Fruit fly (Drosophila melanogaster): ENCODE results near the gene CG42588.
A peak's percentile ranks its signal among the peaks of the same experiment; 100 is the strongest.

CG42588 gene

DNA sequence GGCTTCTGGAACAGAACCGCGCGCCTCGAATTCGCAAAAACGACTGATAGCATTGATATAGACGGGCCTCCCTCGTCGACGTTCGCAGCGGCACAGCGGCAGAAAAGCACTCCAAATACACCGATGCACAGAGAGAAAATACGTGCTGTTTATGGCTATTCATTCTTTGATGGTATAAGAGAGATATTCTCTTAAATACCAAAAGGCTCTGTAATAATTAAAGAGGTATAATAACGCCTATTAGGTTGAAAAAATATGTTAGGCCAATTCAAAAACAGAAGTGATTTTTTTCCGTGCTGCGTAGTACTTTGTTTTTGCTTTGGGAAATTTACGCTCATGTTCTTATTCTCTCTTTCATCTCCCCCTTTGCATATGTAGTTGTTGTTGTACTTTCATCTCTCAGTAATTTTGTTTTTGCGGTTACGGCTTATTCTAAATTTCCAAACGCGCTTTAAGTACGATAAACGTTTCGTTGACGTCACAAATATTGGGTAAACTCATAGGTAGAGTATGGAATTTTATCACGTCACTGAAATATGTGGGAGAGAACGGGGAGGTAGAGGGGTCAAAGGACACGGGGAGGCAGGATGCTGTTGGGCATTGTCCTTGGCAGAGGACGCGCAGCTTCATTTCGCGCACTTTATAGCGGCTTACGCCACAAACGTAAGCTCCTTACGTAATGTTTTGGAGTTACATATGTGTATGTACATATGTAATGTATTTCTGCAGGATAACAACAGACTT lies 29.2 kb downstream of the CG42588 start, which contains the start of gene nebu (continued):
- TF ChIP-seq knrl (GFP tag; IDR thresholded peaks at IDR 0.05; ENCODE audit: partially characterized antibody) (no peak), CG10431 (GFP tag; optimal IDR thresholded peaks at IDR 0.05) (peak; percentile 25), Fer3 (tag; optimal IDR thresholded peaks at IDR 0.05) (peak; percentile 97), psq (GFP tag; optimal IDR thresholded peaks at IDR 0.05) (peak; percentile 67), CG18619 (GFP tag; optimal IDR thresholded peaks at IDR 0.05) (peak; percentile 96), Doc3 (GFP tag; IDR thresholded peaks at IDR 0.05; ENCODE audit: partially characterized antibody) (no peak), CG8359 (GFP tag; optimal IDR thresholded peaks at IDR 0.05; ENCODE audit: borderline replicate concordance) (peak; percentile 63), emc (GFP tag; optimal IDR thresholded peaks at IDR 0.05) (peak; percentile 96), trem (tag; optimal IDR thresholded peaks at IDR 0.05) (peak; percentile 57), bowl (GFP tag; IDR thresholded peaks at IDR 0.05) (peak; percentile 89), CG10959 (GFP tag; IDR thresholded peaks at IDR 0.05) (peak; percentile 84), Atf-2 (GFP tag; optimal IDR thresholded peaks at IDR 0.05) (peak; percentile 92), row (GFP tag; IDR thresholded peaks at IDR 0.05) (peak; percentile 98), Sry-β (GFP tag; optimal IDR thresholded peaks at IDR 0.05) (no peak), CG4820 (GFP tag; optimal IDR thresholded peaks at IDR 0.05) (peak; percentile 91), dmrt11E (tag; optimal IDR thresholded peaks at IDR 0.05) (peak; percentile 78), CG3281 (GFP tag; optimal IDR thresholded peaks at IDR 0.05) (peak; percentile 98), CG9876 (GFP tag; optimal IDR thresholded peaks at IDR 0.05) (peak; percentile 92), CG16863 (GFP tag; optimal IDR thresholded peaks at IDR 0.05) (peak; percentile 93), Poxn (GFP tag; IDR thresholded peaks at IDR 0.05) (peak; percentile 93), zfh2 (GFP tag; optimal IDR thresholded peaks at IDR 0.05) (peak; percentile 98), stc (GFP tag; IDR thresholded peaks at IDR 0.05) (peak; percentile 95), GATAe (GFP tag; conservative IDR thresholded peaks at IDR 0.05) (peak; percentile 88), CG15479 (GFP tag; optimal IDR thresholded peaks at IDR 0.05) (no peak), CG18476 (GFP tag; optimal IDR thresholded peaks at IDR 0.05) (peak; percentile 93), Mad (GFP tag; optimal IDR thresholded peaks at IDR 0.05) (peak; percentile 90), gfzf (GFP tag; optimal IDR thresholded peaks at IDR 0.05) (peak; percentile 17), C15 (GFP tag; IDR thresholded peaks at IDR 0.05) (peak; percentile 92), CG1529 (GFP tag; optimal IDR thresholded peaks at IDR 0.05) (peak; percentile 82), CG4360 (GFP tag; IDR thresholded peaks at IDR 0.05) (peak; percentile 66), btn (GFP tag; optimal IDR thresholded peaks at IDR 0.05) (peak; percentile 81), CG14050 (GFP tag; IDR thresholded peaks at IDR 0.05) (peak; percentile 94), NFAT (GFP tag; IDR thresholded peaks at IDR 0.05) (peak; percentile 96), Sry-δ (GFP tag; optimal IDR thresholded peaks at IDR 0.05) (peak; percentile 73), CG4404 (GFP tag; IDR thresholded peaks at IDR 0.05) (no peak; the same call in 1 of the 2 replicates), bbx (GFP tag; IDR thresholded peaks at IDR 0.05; ENCODE audit: partially characterized antibody) (no peak), gsb-n (tag; optimal IDR thresholded peaks at IDR 0.05) (peak; percentile 74), CG6254 (GFP tag; optimal IDR thresholded peaks at IDR 0.05) (peak; percentile 85), her (GFP tag; optimal IDR thresholded peaks at IDR 0.05) (peak; percentile 96), kni (GFP tag; optimal IDR thresholded peaks at IDR 0.05) (no peak), Kr (GFP tag; optimal IDR thresholded peaks at IDR 0.05) (no peak), seq (GFP tag; IDR thresholded peaks at IDR 0.05) (peak; percentile 94), Chrac-16 (GFP tag; optimal IDR thresholded peaks at IDR 0.05) (peak; percentile 93), CG34376 (GFP tag; optimal IDR thresholded peaks at IDR 0.05) (peak; percentile 97), CG1647 (GFP tag; optimal IDR thresholded peaks at IDR 0.05) (peak; percentile 95), twi (tag; optimal IDR thresholded peaks at IDR 0.05) (peak; percentile 76), CG18011 (GFP tag; optimal IDR thresholded peaks at IDR 0.05) (peak; percentile 85), hth (optimal IDR thresholded peaks at IDR 0.05) (no peak), NC2α (GFP tag; optimal IDR thresholded peaks at IDR 0.05) (peak; percentile 91), cato (GFP tag; optimal IDR thresholded peaks at IDR 0.05; ENCODE audit: borderline replicate concordance) (peak; percentile 80)
